Fruit fly (Drosophila melanogaster) whole organism, embryonic: ENCODE measurements around the gene Ostgamma.

Experiments used
- Adf1 ChIP-seq: fragments of 200-800 bp; sonication (Bioruptor generic); IDR thresholded peaks from 2 replicates; pipeline ENCODE4 v1.3.6; 2022; ENCODE audit warnings: missing biosample characterization, missing genetic modification characterization
- C15 ChIP-seq: fragments of 200-800 bp; sonication (Bioruptor generic); IDR thresholded peaks from 3 replicates; pipeline ENCODE4 v1.3.6; 2022; ENCODE audit warnings: missing biosample characterization, missing genetic modification characterization
- CG1024 ChIP-seq: fragments of 200-800 bp; sonication (Bioruptor generic); IDR thresholded peaks from 2 replicates; pipeline ENCODE4 v1.3.6; 2022; ENCODE audit warnings: missing biosample characterization, missing genetic modification characterization
- CG12659 ChIP-seq: fragments of 200-800 bp; sonication (Bioruptor generic); optimal IDR thresholded peaks from 3 replicates; lab custom pipeline; 2017; ENCODE audit warnings: mild to moderate bottlenecking, missing biosample characterization, missing genetic modification reagents, missing genetic modification characterization
- CG14710 ChIP-seq: fragments of 200-800 bp; sonication (Bioruptor generic); optimal IDR thresholded peaks from 3 replicates; lab custom pipeline; 2019; ENCODE audit warnings: missing biosample characterization, mild to moderate bottlenecking, missing genetic modification characterization, moderate library complexity
- CG15011 ChIP-seq: fragments of 200-800 bp; sonication (Bioruptor generic); optimal IDR thresholded peaks from 3 replicates; lab custom pipeline; 2018; ENCODE audit warnings: missing biosample characterization, mild to moderate bottlenecking, missing genetic modification characterization
- CG18011 ChIP-seq: fragments of 200-800 bp; sonication (Bioruptor generic); optimal IDR thresholded peaks from 2 replicates; lab custom pipeline; 2017; ENCODE audit warnings: missing biosample characterization, missing genetic modification characterization, mild to moderate bottlenecking, moderate library complexity, missing genotype
- CG2875 ChIP-seq: fragments of 200-800 bp; sonication (Bioruptor generic); optimal IDR thresholded peaks from 2 replicates; lab custom pipeline; 2017; ENCODE audit warnings: missing biosample characterization, mild to moderate bottlenecking, missing genetic modification characterization, missing genetic modification reagents
- CG30020 ChIP-seq: fragments of 200-800 bp; optimal IDR thresholded peaks from 2 replicates; lab custom pipeline; 2019; ENCODE audit warnings: missing biosample characterization, mild to moderate bottlenecking, missing genetic modification characterization, moderate library complexity
- CG31388 ChIP-seq: fragments of 200-800 bp; sonication (Bioruptor generic); optimal IDR thresholded peaks from 2 replicates; lab custom pipeline; 2016; ENCODE audit warnings: missing biosample characterization, missing genetic modification characterization
- CG33213 ChIP-seq: fragments of 200-800 bp; sonication (Bioruptor generic); optimal IDR thresholded peaks from 3 replicates; lab custom pipeline; 2016; ENCODE audit warnings: missing biosample characterization, missing genetic modification characterization
- CG3847 ChIP-seq: fragments of 200-800 bp; sonication (Bioruptor generic); IDR thresholded peaks from 2 replicates; pipeline ENCODE4 v1.3.6; 2022; ENCODE audit warnings: missing biosample characterization, missing genetic modification characterization
- CG4617 ChIP-seq: fragments of 200-800 bp; sonication (Bioruptor generic); optimal IDR thresholded peaks from 3 replicates; lab custom pipeline; 2016; ENCODE audit warnings: missing biosample characterization, missing genetic modification characterization, borderline replicate concordance
- CG5953 ChIP-seq: fragments of 200-800 bp; sonication (Bioruptor generic); IDR thresholded peaks from 2 replicates; pipeline ENCODE4 v1.3.6; 2022; ENCODE audit warnings: missing biosample characterization, missing genetic modification characterization
- CG6683 ChIP-seq: fragments of 200-800 bp; sonication (Bioruptor generic); optimal IDR thresholded peaks from 2 replicates; lab custom pipeline; 2017; ENCODE audit warnings: missing biosample characterization, mild to moderate bottlenecking, missing genetic modification characterization, missing genetic modification reagents
- CG6689 ChIP-seq: fragments of 200-800 bp; sonication (Bioruptor generic); IDR thresholded peaks from 2 replicates; pipeline ENCODE4 v1.3.6; 2022; ENCODE audit warnings: missing biosample characterization, missing genetic modification characterization
- CG6791 ChIP-seq: fragments of 200-800 bp; sonication (Bioruptor generic); IDR thresholded peaks from 3 replicates; pipeline ENCODE4 v1.3.6; 2022; ENCODE audit warnings: missing biosample characterization, missing genetic modification characterization; ENCODE audit not compliant: partially characterized antibody
- CG6813 ChIP-seq: fragments of 200-800 bp; sonication (Bioruptor generic); optimal IDR thresholded peaks from 2 replicates; lab custom pipeline; 2017; ENCODE audit warnings: missing biosample characterization, missing genetic modification characterization, mild to moderate bottlenecking, moderate library complexity, missing genetic modification reagents
- CG7372 ChIP-seq: fragments of 200-800 bp; sonication (Bioruptor generic); IDR thresholded peaks from 2 replicates; pipeline ENCODE4 v1.3.6; 2022; ENCODE audit warnings: missing biosample characterization, missing genetic modification characterization
- CG9609 ChIP-seq: fragments of 200-800 bp; sonication (Bioruptor generic); optimal IDR thresholded peaks from 3 replicates; lab custom pipeline; 2016; ENCODE audit warnings: missing biosample characterization, missing genetic modification characterization
- E2f1 ChIP-seq: fragments of 200-800 bp; sonication (Bioruptor generic); IDR thresholded peaks from 2 replicates; pipeline ENCODE4 v1.3.6; 2022; ENCODE audit warnings: missing biosample characterization, missing genetic modification characterization
- Fer3 ChIP-seq: fragments of 200-800 bp; sonication (Bioruptor generic); optimal IDR thresholded peaks from 2 replicates; lab custom pipeline; 2018; ENCODE audit warnings: missing biosample characterization, mild to moderate bottlenecking, missing genetic modification characterization, moderate library complexity
- H15 ChIP-seq: fragments of 200-800 bp; sonication (Bioruptor generic); IDR thresholded peaks from 3 replicates; pipeline ENCODE4 v1.3.6; 2022; ENCODE audit warnings: missing biosample characterization, missing genetic modification characterization
- Max ChIP-seq: fragments of 200-800 bp; sonication (Bioruptor generic); optimal IDR thresholded peaks from 2 replicates; lab custom pipeline; 2016; ENCODE audit warnings: missing biosample characterization, mild to moderate bottlenecking, missing genetic modification characterization
- Oaz ChIP-seq: fragments of 200-800 bp; sonication (Bioruptor generic); IDR thresholded peaks from 2 replicates; pipeline ENCODE4 v1.3.6; 2022; ENCODE audit warnings: missing biosample characterization, missing genetic modification characterization
- Poxn ChIP-seq: fragments of 200-800 bp; sonication (Bioruptor generic); IDR thresholded peaks from 2 replicates; pipeline ENCODE4 v1.3.6; 2022; ENCODE audit warnings: missing biosample characterization, missing genetic modification characterization
- Stat92E ChIP-seq, 3 experiments: fragments of >200 bp in 2 of 3; fragments of 200-800 bp in 1 of 3; sonication (Bioruptor generic) in 1 of 3; optimal IDR thresholded peaks; 2 replicates each; lab custom pipeline; 2017 to 2019; ENCODE audit warnings: missing biosample characterization in 3 of 3, missing genetic modification characterization in 3 of 3, mild to moderate bottlenecking in 1 of 3, moderate library complexity in 1 of 3
- Trl ChIP-seq, 3 experiments: fragments of >200 bp in 2 of 3; fragments of 200-800 bp in 1 of 3; sonication (Bioruptor generic) in 1 of 3; optimal IDR thresholded peaks; 2 replicates in 1 of 3; 3 replicates in 2 of 3; lab custom pipeline; 2016 to 2017; ENCODE audit warnings: missing biosample characterization in 1 of 3, missing genetic modification characterization in 1 of 3
- abd-A ChIP-seq: fragments of 200-800 bp; sonication (Bioruptor generic); optimal IDR thresholded peaks from 3 replicates; lab custom pipeline; 2019; ENCODE audit warnings: missing biosample characterization, mild to moderate bottlenecking, missing genetic modification characterization, moderate library complexity
- bowl ChIP-seq: fragments of 200-800 bp; sonication (Bioruptor generic); IDR thresholded peaks from 2 replicates; pipeline ENCODE4 v1.3.6; 2022; ENCODE audit warnings: missing biosample characterization, missing genetic modification characterization
- chif ChIP-seq, 2 experiments: fragments of 200-800 bp; sonication (Bioruptor generic); optimal IDR thresholded peaks; 3 replicates each; lab custom pipeline; 2016; ENCODE audit warnings: missing biosample characterization in 2 of 2, missing genetic modification characterization in 2 of 2
- chn ChIP-seq: fragments of 200-800 bp; sonication (Bioruptor generic); optimal IDR thresholded peaks from 2 replicates; lab custom pipeline; 2016; ENCODE audit warnings: missing biosample characterization, missing genetic modification characterization
- cwo ChIP-seq: fragments of 200-800 bp; sonication (Bioruptor generic); optimal IDR thresholded peaks from 3 replicates; lab custom pipeline; 2017; ENCODE audit warnings: missing biosample characterization, missing genetic modification characterization, mild to moderate bottlenecking, moderate library complexity, missing genetic modification reagents
- dati ChIP-seq: fragments of 200-800 bp; sonication (Bioruptor generic); IDR thresholded peaks from 2 replicates; pipeline ENCODE4 v1.3.6; 2022; ENCODE audit warnings: missing biosample characterization, missing genetic modification characterization
- eyg ChIP-seq: fragments of 200-800 bp; sonication (Bioruptor generic); optimal IDR thresholded peaks from 3 replicates; lab custom pipeline; 2016; ENCODE audit warnings: missing biosample characterization, missing genetic modification characterization
- gcm2 ChIP-seq: fragments of 200-800 bp; sonication (Bioruptor generic); optimal IDR thresholded peaks from 2 replicates; lab custom pipeline; 2016; ENCODE audit warnings: missing biosample characterization, missing genetic modification characterization
- gem ChIP-seq: fragments of 200-800 bp; sonication (Bioruptor generic); optimal IDR thresholded peaks from 2 replicates; lab custom pipeline; 2019; ENCODE audit warnings: missing biosample characterization, mild to moderate bottlenecking, missing genetic modification characterization, moderate library complexity
- grau ChIP-seq: fragments of 200-800 bp; optimal IDR thresholded peaks from 3 replicates; lab custom pipeline; 2019; ENCODE audit warnings: missing biosample characterization, mild to moderate bottlenecking, missing genetic modification characterization, moderate library complexity
- hbn ChIP-seq: fragments of 200-800 bp; sonication (Bioruptor generic); IDR thresholded peaks from 2 replicates; pipeline ENCODE4 v1.3.6; 2022; ENCODE audit warnings: missing biosample characterization, missing genetic modification characterization; ENCODE audit not compliant: partially characterized antibody
- kni ChIP-seq: fragments of 200-800 bp; sonication (Bioruptor generic); optimal IDR thresholded peaks from 3 replicates; lab custom pipeline; 2017; ENCODE audit warnings: mild to moderate bottlenecking, missing biosample characterization, missing genetic modification reagents, missing genetic modification characterization
- p53 ChIP-seq: fragments of 200-800 bp; sonication (Bioruptor generic); optimal IDR thresholded peaks from 2 replicates; lab custom pipeline; 2016; ENCODE audit warnings: missing biosample characterization, missing genetic modification characterization
- pan ChIP-seq, 4 experiments: fragments of >200 bp in 3 of 4; fragments of 200-800 bp in 1 of 4; sonication (Bioruptor generic) in 1 of 4; optimal IDR thresholded peaks in 3 of 4; IDR thresholded peaks in 1 of 4; 2 replicates each; pipeline versions ENCODE4 v1.3.6 to Lab custom; 2017 to 2022; ENCODE audit warnings: missing biosample characterization in 2 of 4, missing genetic modification characterization in 2 of 4, mixed read lengths in 1 of 4
- phol ChIP-seq: fragments of 200-800 bp; sonication (Bioruptor generic); optimal IDR thresholded peaks from 3 replicates; lab custom pipeline; 2018; ENCODE audit warnings: missing biosample characterization, mild to moderate bottlenecking, missing genetic modification characterization, moderate library complexity
- trh ChIP-seq: fragments of 200-800 bp; sonication (Bioruptor generic); optimal IDR thresholded peaks from 2 replicates; lab custom pipeline; 2016; ENCODE audit warnings: missing biosample characterization, missing genetic modification characterization
- wdn ChIP-seq: fragments of 200-800 bp; sonication (Bioruptor generic); IDR thresholded peaks from 2 replicates; pipeline ENCODE4 v1.3.6; 2022; ENCODE audit warnings: missing biosample characterization, missing genetic modification characterization
- wek ChIP-seq: fragments of 200-800 bp; sonication (Bioruptor generic); optimal IDR thresholded peaks from 3 replicates; lab custom pipeline; 2018; ENCODE audit warnings: missing biosample characterization, mild to moderate bottlenecking, missing genetic modification characterization, moderate library complexity
- wor ChIP-seq: fragments of 200-800 bp; sonication (Bioruptor generic); IDR thresholded peaks from 2 replicates; pipeline ENCODE4 v1.3.6; 2022; ENCODE audit warnings: missing biosample characterization, missing genetic modification characterization
- zen ChIP-seq: fragments of 200-800 bp; sonication (Bioruptor generic); optimal IDR thresholded peaks from 3 replicates; lab custom pipeline; 2018; ENCODE audit warnings: missing biosample characterization, mild to moderate bottlenecking, missing genetic modification characterization, moderate library complexity

Gene Ostgamma

dm6 chr2L:8277561-8278201 lies 30.3 kb downstream of the Ostgamma start (continued):
- TF ChIP-seq gcm2 (GFP tag; lab: Kevin White, UChicago) (peak; percentile 91), abd-A (tag; lab: Kevin White, UChicago) (peak; percentile 69), CG33213 (GFP tag; lab: Kevin White, UChicago) (peak; percentile 89), CG18011 (peak; percentile 85), Fer3 (peak; percentile 96), hbn (GFP tag; lab: Robert Waterston, UW) (no peak), wek (GFP tag; lab: Kevin White, UChicago) (peak; percentile 71), CG5953 (peak; percentile 98), kni (GFP tag; lab: Kevin White, UChicago) (peak; percentile 93), CG6683 (GFP tag; lab: Kevin White, UChicago) (peak; percentile 94), Poxn (GFP tag; lab: Robert Waterston, UW) (0 out of 2 replicates have a peak, but pooled peaks have one; percentile 29), pan (optimal IDR thresholded peaks at IDR 0.05; lab: Kevin White, UChicago) (no peak), pan (GFP tag; optimal IDR thresholded peaks at IDR 0.05 in 1 of 2, IDR thresholded peaks at IDR 0.05 in 1 of 2) (peak in 1 of 2 experiments; percentile 99), CG3847 (GFP tag; lab: Robert Waterston, UW) (peak; percentile 97), CG31388 (GFP tag; lab: Kevin White, UChicago) (peak; percentile 95), dati (GFP tag; lab: Robert Waterston, UW) (peak; percentile 97), gem (peak; percentile 99), C15 (GFP tag; lab: Robert Waterston, UW) (peak; percentile 92), CG6689 (GFP tag; lab: Robert Waterston, UW) (peak; percentile 99), CG4617 (GFP tag; lab: Kevin White, UChicago) (peak; percentile 93), wor (GFP tag; lab: Robert Waterston, UW) (peak; percentile 97), CG2875 (peak; percentile 99), CG6791 (peak; percentile 68; the same call in 2 of the 3 replicates), wdn (GFP tag; lab: Robert Waterston, UW) (peak; percentile 95), eyg (GFP tag; lab: Kevin White, UChicago) (peak; percentile 72), p53 (GFP tag; lab: Kevin White, UChicago) (no peak), grau (tag; lab: Kevin White, UChicago) (peak; percentile 93), Stat92E (GFP tag; optimal IDR thresholded peaks at IDR 0.05; lab: Kevin White, UChicago) (peak in 1 of 3 experiments; percentile 98), H15 (GFP tag; lab: Robert Waterston, UW) (peak; percentile 98), chif (GFP tag; optimal IDR thresholded peaks at IDR 0.05; lab: Kevin White, UChicago) (peak; percentile 90 to 96), CG1024 (GFP tag; lab: Robert Waterston, UW) (peak; percentile 97), E2f1 (GFP tag; lab: Robert Waterston, UW) (peak; percentile 99), CG6813 (GFP tag; lab: Kevin White, UChicago) (peak; percentile 98), Max (GFP tag; lab: Kevin White, UChicago) (peak; percentile 98), CG12659 (GFP tag; lab: Kevin White, UChicago) (peak; percentile 97), chn (GFP tag; lab: Kevin White, UChicago) (peak; percentile 96), phol (peak; percentile 98), CG7372 (GFP tag; lab: Robert Waterston, UW) (peak; percentile 97), zen (tag; lab: Kevin White, UChicago) (peak; percentile 98), cwo (peak; percentile 93), Oaz (peak; percentile 97), CG14710 (tag; lab: Kevin White, UChicago) (peak; percentile 98), CG30020 (peak; percentile 67), Trl (optimal IDR thresholded peaks at IDR 0.05; lab: Kevin White, UChicago) (peak; percentile 88), Trl (GFP tag; optimal IDR thresholded peaks at IDR 0.05; lab: Kevin White, UChicago) (peak; percentile 58), Adf1 (peak; percentile 79), trh (GFP tag; lab: Kevin White, UChicago) (peak; percentile 98), CG15011 (GFP tag; lab: Kevin White, UChicago) (peak; percentile 94), CG9609 (peak; percentile 72), bowl (GFP tag; lab: Robert Waterston, UW) (peak; percentile 98)
